Worm (Caenorhabditis elegans) whole organism, L1 larva: Measurements from ENCODE around the gene C26B2.7.

Experiments
- C04F5.9 ChIP-seq: sonication (generic microtip); optimal IDR thresholded peaks from 2 replicates; lab custom pipeline; 2016; ENCODE audit warnings: missing genetic modification characterization, missing compliant biosample characterization
- C34B4.2 ChIP-seq: sonication (generic microtip); optimal IDR thresholded peaks from 2 replicates; lab custom pipeline; 2017; ENCODE audit warnings: mild to moderate bottlenecking, missing genetic modification characterization, missing compliant biosample characterization
- aha-1 ChIP-seq: fragments of 150-350 bp; optimal IDR thresholded peaks from 2 replicates; lab custom pipeline; 2014; ENCODE audit warnings: missing biosample characterization, missing genetic modification characterization
- alr-1 ChIP-seq: fragments of 200-800 bp; sonication (Bioruptor generic); optimal IDR thresholded peaks from 2 replicates; lab custom pipeline; 2018; ENCODE audit warnings: borderline replicate concordance, mild to moderate bottlenecking, missing genetic modification characterization, missing compliant biosample characterization
- aly-2 ChIP-seq: fragments of 150-350 bp; optimal IDR thresholded peaks from 2 replicates; lab custom pipeline; 2014; ENCODE audit warnings: missing biosample characterization, missing genetic modification characterization
- blmp-1 ChIP-seq: fragments of 150-350 bp; optimal IDR thresholded peaks from 2 replicates; lab custom pipeline; 2014; ENCODE audit warnings: missing biosample characterization, missing genetic modification characterization
- ceh-63 ChIP-seq: fragments of 200-800 bp; sonication (Bioruptor generic); optimal IDR thresholded peaks from 2 replicates; lab custom pipeline; 2018; ENCODE audit warnings: mild to moderate bottlenecking, missing genetic modification characterization, missing compliant biosample characterization
- ceh-8 ChIP-seq: fragments of 200-800 bp; sonication (Bioruptor generic); optimal IDR thresholded peaks from 2 replicates; lab custom pipeline; 2018; ENCODE audit warnings: mild to moderate bottlenecking, missing genetic modification characterization, moderate library complexity, missing compliant biosample characterization
- ceh-82 ChIP-seq, 3 experiments: fragments of 150-350 bp in 1 of 3; sonication (generic microtip) in 2 of 3; optimal IDR thresholded peaks; 2 replicates each; lab custom pipeline; 2014 to 2017; ENCODE audit warnings: missing biosample characterization in 3 of 3, missing genetic modification characterization in 3 of 3
- ceh-88 ChIP-seq: fragments of 200-800 bp; sonication (Bioruptor generic); IDR thresholded peaks from 2 replicates; pipeline ENCODE4 v1.3.6; 2022; ENCODE audit warnings: missing genetic modification characterization, missing compliant biosample characterization
- ces-1 ChIP-seq: fragments of 150-350 bp; optimal IDR thresholded peaks from 2 replicates; lab custom pipeline; 2014; ENCODE audit warnings: missing biosample characterization, missing genetic modification reagents, missing genetic modification characterization
- dpl-1 ChIP-seq, 3 experiments: fragments of 150-350 bp in 2 of 3; sonication (generic microtip) in 1 of 3; optimal IDR thresholded peaks; 2 replicates each; lab custom pipeline; 2014 to 2017; ENCODE audit warnings: missing biosample characterization in 3 of 3, missing genetic modification characterization in 3 of 3, missing genetic modification reagents in 3 of 3
- efl-1 ChIP-seq, 4 experiments: fragments of 150-350 bp; optimal IDR thresholded peaks in 3 of 4; peaks in 1 of 4; 1 replicate in 1 of 4; 2 replicates in 3 of 4; lab custom pipeline; 2014; ENCODE audit warnings: missing biosample characterization in 2 of 4, missing genetic modification characterization in 2 of 4, missing genetic modification reagents in 2 of 4
- efl-3 ChIP-seq: fragments of 200-800 bp; sonication (Bioruptor generic); optimal IDR thresholded peaks from 2 replicates; lab custom pipeline; 2018; ENCODE audit warnings: mild to moderate bottlenecking, missing genetic modification characterization, missing compliant biosample characterization
- elt-3 ChIP-seq, 6 experiments: fragments of 150-350 bp in 1 of 6; sonication (generic microtip); optimal IDR thresholded peaks; 2 replicates each; lab custom pipeline; 2017 to 2018; ENCODE audit warnings: missing biosample characterization in 6 of 6, missing genetic modification characterization in 6 of 6, inconsistent platforms in 1 of 6
- ets-5 ChIP-seq: fragments of 200-800 bp; sonication (Bioruptor generic); IDR thresholded peaks from 2 replicates; pipeline ENCODE4 v1.3.6; 2022; ENCODE audit warnings: missing genetic modification characterization, missing compliant biosample characterization
- fkh-10 ChIP-seq: sonication (generic microtip); optimal IDR thresholded peaks from 2 replicates; lab custom pipeline; 2017; ENCODE audit warnings: missing biosample characterization, missing genetic modification reagents, missing genetic modification characterization
- grh-1 ChIP-seq: fragments of 200-800 bp; sonication (Bioruptor generic); IDR thresholded peaks from 2 replicates; pipeline ENCODE4 v1.3.6; 2022; ENCODE audit warnings: missing genetic modification reagents, missing genetic modification characterization, missing compliant biosample characterization
- hlh-17 ChIP-seq: fragments of 200-800 bp; sonication (Bioruptor generic); optimal IDR thresholded peaks from 2 replicates; lab custom pipeline; 2018; ENCODE audit warnings: missing genetic modification characterization, mild to moderate bottlenecking, missing compliant biosample characterization, moderate library complexity, borderline replicate concordance
- hlh-4 ChIP-seq: sonication (generic microtip); optimal IDR thresholded peaks from 2 replicates; lab custom pipeline; 2016; ENCODE audit warnings: mild to moderate bottlenecking, missing genetic modification characterization, missing compliant biosample characterization
- irx-1 ChIP-seq: sonication (generic microtip); optimal IDR thresholded peaks from 2 replicates; lab custom pipeline; 2016; ENCODE audit warnings: missing genetic modification characterization, missing compliant biosample characterization
- jun-1 ChIP-seq: fragments of 150-350 bp; optimal IDR thresholded peaks from 2 replicates; lab custom pipeline; 2014; ENCODE audit warnings: missing biosample characterization, missing genetic modification reagents, missing genetic modification characterization
- lin-13 ChIP-seq: fragments of 150-350 bp; optimal IDR thresholded peaks from 2 replicates; lab custom pipeline; 2014; ENCODE audit warnings: missing biosample characterization, missing genetic modification reagents, missing genetic modification characterization
- lin-14 ChIP-seq: fragments of 200-800 bp; sonication (Bioruptor generic); optimal IDR thresholded peaks from 2 replicates; lab custom pipeline; 2018; ENCODE audit warnings: mild to moderate bottlenecking, missing genetic modification characterization, moderate library complexity, missing compliant biosample characterization
- lir-3 ChIP-seq: sonication (generic microtip); optimal IDR thresholded peaks from 2 replicates; lab custom pipeline; 2016; ENCODE audit warnings: mild to moderate bottlenecking, missing genetic modification characterization, moderate library complexity, missing compliant biosample characterization; ENCODE audit not compliant: poor library complexity
- lsy-2 ChIP-seq, 2 experiments: fragments of 150-350 bp; optimal IDR thresholded peaks; 2 replicates each; lab custom pipeline; 2014; ENCODE audit warnings: missing biosample characterization in 2 of 2, missing genetic modification characterization in 2 of 2
- mdl-1 ChIP-seq, 2 experiments: fragments of 150-350 bp; optimal IDR thresholded peaks; 2 replicates each; lab custom pipeline; 2014 to 2017; ENCODE audit warnings: missing biosample characterization in 2 of 2, missing genetic modification characterization in 2 of 2, inconsistent platforms in 1 of 2
- mep-1 ChIP-seq: fragments of 150-350 bp; optimal IDR thresholded peaks from 2 replicates; lab custom pipeline; 2014; ENCODE audit warnings: missing biosample characterization, missing genetic modification characterization
- nhr-11 ChIP-seq: fragments of 150-350 bp; optimal IDR thresholded peaks from 2 replicates; lab custom pipeline; 2014; ENCODE audit warnings: missing biosample characterization, missing genetic modification characterization
- nhr-12 ChIP-seq: sonication (generic microtip); optimal IDR thresholded peaks from 2 replicates; lab custom pipeline; 2017; ENCODE audit warnings: missing biosample characterization, missing genetic modification characterization
- nhr-20 ChIP-seq: sonication (generic microtip); optimal IDR thresholded peaks from 2 replicates; lab custom pipeline; 2016; ENCODE audit warnings: mild to moderate bottlenecking, missing genetic modification characterization, missing compliant biosample characterization
- nhr-28 ChIP-seq: fragments of 150-350 bp; optimal IDR thresholded peaks from 2 replicates; lab custom pipeline; 2014; ENCODE audit warnings: missing biosample characterization, missing genetic modification characterization
- nhr-47 ChIP-seq: sonication (generic microtip); optimal IDR thresholded peaks from 2 replicates; lab custom pipeline; 2016; ENCODE audit warnings: mild to moderate bottlenecking, missing genetic modification characterization, moderate library complexity, missing compliant biosample characterization
- nhr-71 ChIP-seq: sonication (generic microtip); optimal IDR thresholded peaks from 2 replicates; lab custom pipeline; 2016; ENCODE audit warnings: mild to moderate bottlenecking, missing genetic modification characterization, moderate library complexity, missing compliant biosample characterization
- nhr-76 ChIP-seq: sonication (generic microtip); optimal IDR thresholded peaks from 2 replicates; lab custom pipeline; 2017; ENCODE audit warnings: missing biosample characterization, missing genetic modification characterization
- nhr-84 ChIP-seq: sonication (generic microtip); optimal IDR thresholded peaks from 2 replicates; lab custom pipeline; 2017; ENCODE audit warnings: missing biosample characterization, missing genetic modification characterization
- nhr-85 ChIP-seq: sonication (generic microtip); peaks from one replicate; lab custom pipeline; 2016; ENCODE audit warnings: missing genetic modification characterization, inconsistent platforms, missing compliant biosample characterization
- nhr-90 ChIP-seq: sonication (generic microtip); optimal IDR thresholded peaks from 2 replicates; lab custom pipeline; 2016; ENCODE audit warnings: mild to moderate bottlenecking, missing genetic modification characterization, missing compliant biosample characterization; ENCODE audit not compliant: poor library complexity
- pqm-1 ChIP-seq: sonication (generic microtip); optimal IDR thresholded peaks from 3 replicates; lab custom pipeline; 2017; ENCODE audit warnings: missing biosample characterization, missing genetic modification characterization
- sox-4 ChIP-seq: sonication (generic microtip); optimal IDR thresholded peaks from 2 replicates; lab custom pipeline; 2016; ENCODE audit warnings: missing genetic modification characterization, missing compliant biosample characterization
- sup-37 ChIP-seq: fragments of 200-800 bp; sonication (Bioruptor generic); optimal IDR thresholded peaks from 2 replicates; lab custom pipeline; 2018; ENCODE audit warnings: mild to moderate bottlenecking, missing genetic modification characterization, missing compliant biosample characterization
- tbx-2 ChIP-seq: sonication (generic microtip); optimal IDR thresholded peaks from 2 replicates; lab custom pipeline; 2016; ENCODE audit warnings: missing genetic modification characterization, missing compliant biosample characterization
- unc-86 ChIP-seq: sonication (generic microtip); optimal IDR thresholded peaks from 2 replicates; lab custom pipeline; 2016; ENCODE audit warnings: missing genetic modification characterization, missing compliant biosample characterization
- vab-15 ChIP-seq: sonication (generic microtip); optimal IDR thresholded peaks from 2 replicates; lab custom pipeline; 2017; ENCODE audit warnings: missing genotype, mild to moderate bottlenecking, missing genetic modification characterization, missing compliant biosample characterization
- xbp-1 ChIP-seq: sonication (generic microtip); optimal IDR thresholded peaks from 2 replicates; lab custom pipeline; 2016; ENCODE audit warnings: missing genetic modification characterization, missing compliant biosample characterization
- ztf-11 ChIP-seq, 2 experiments: sonication (generic microtip); optimal IDR thresholded peaks; 2 replicates each; lab custom pipeline; 2016 to 2017; ENCODE audit warnings: missing genetic modification characterization in 2 of 2, missing biosample characterization in 1 of 2, missing compliant biosample characterization in 1 of 2

Gene C26B2.7

ce11 chrIV:8032135-8032915, 16.3 kb downstream of the C26B2.7 start (continued):
- peak; percentile 10 for TF ChIP-seq nhr-85 (tag; lab: Kevin White, UChicago)
- TF ChIP-seq sox-4 = no peak
- no peak for TF ChIP-seq nhr-76
- TF ChIP-seq blmp-1 = peak; percentile 5
- TF ChIP-seq jun-1 (tag; lab: Kevin White, UChicago) = peak; percentile 14
- TF ChIP-seq vab-15 (tag; lab: Kevin White, UChicago) = no peak
- no peak for TF ChIP-seq lsy-2 (tag; optimal IDR thresholded peaks at IDR 0.05; lab: Kevin White, UChicago)
- TF ChIP-seq C34B4.2 (tag; lab: Kevin White, UChicago) = no peak
- no peak for TF ChIP-seq ets-5
- peak; percentile 7 for TF ChIP-seq nhr-20 (tag; lab: Kevin White, UChicago)
- peak; percentile 42 for TF ChIP-seq nhr-71 (tag; lab: Kevin White, UChicago)
- TF ChIP-seq ceh-82 (tag; optimal IDR thresholded peaks at IDR 0.05; lab: Kevin White, UChicago) = no peak
- TF ChIP-seq lir-3 (tag; lab: Kevin White, UChicago) = no peak
- no peak for TF ChIP-seq efl-3 (GFP tag; lab: Kevin White, UChicago)
- no peak for TF ChIP-seq ceh-88 (GFP tag; lab: Robert Waterston, UW)
- no peak for TF ChIP-seq ces-1
- TF ChIP-seq ceh-63 (GFP tag; lab: Kevin White, UChicago) = no peak
- peak; percentile 83 for TF ChIP-seq pqm-1 (tag; lab: Kevin White, UChicago)
- TF ChIP-seq, all 84 proteins: peak for 9

- no peak for TF ChIP-seq hlh-17
- no peak for TF ChIP-seq nhr-12 (tag; lab: Kevin White, UChicago)
- TF ChIP-seq ets-5 = no peak
Observed at ce11 chrIV:8034182-8034581, 18.1 kb downstream of the C26B2.7 start.

ce11 chrIV:8036492-8036891, 20.4 kb downstream of the C26B2.7 start:
- no peak for TF ChIP-seq nhr-12 (tag; lab: Kevin White, UChicago)
- TF ChIP-seq nhr-84 (tag; lab: Kevin White, UChicago) = no peak
- TF ChIP-seq alr-1 = no peak
- TF ChIP-seq lin-13 (GFP tag; lab: Kevin White, UChicago) = no peak
- no peak for TF ChIP-seq aha-1 (tag; lab: Kevin White, UChicago)
- TF ChIP-seq ceh-82 (tag; optimal IDR thresholded peaks at IDR 0.05; lab: Kevin White, UChicago) = peak in 1 of 3 experiments; percentile 4
- TF ChIP-seq ceh-63 (GFP tag; lab: Kevin White, UChicago) = no peak
- no peak for TF ChIP-seq xbp-1 (tag; lab: Kevin White, UChicago)
- peak; percentile 79 for TF ChIP-seq mep-1 (tag; lab: Kevin White, UChicago)
- TF ChIP-seq grh-1 (GFP tag; lab: Robert Waterston, UW) = peak; percentile 45
- TF ChIP-seq efl-1 (optimal IDR thresholded peaks at IDR 0.05; lab: Kevin White, UChicago) = no peak
- TF ChIP-seq efl-1 (GFP tag; optimal IDR thresholded peaks at IDR 0.05 in 1 of 2; lab: Kevin White, UChicago) = no peak
- no peak for TF ChIP-seq nhr-28 (tag; lab: Kevin White, UChicago)
- peak; percentile 99 for TF ChIP-seq nhr-85 (tag; lab: Kevin White, UChicago)
- TF ChIP-seq mdl-1 (tag; optimal IDR thresholded peaks at IDR 0.05; lab: Kevin White, UChicago) = peak in 1 of 2 experiments; percentile 26
- TF ChIP-seq nhr-47 (tag; lab: Kevin White, UChicago) = peak; percentile 19
- no peak for TF ChIP-seq C34B4.2 (tag; lab: Kevin White, UChicago)
- TF ChIP-seq ceh-8 (GFP tag; lab: Kevin White, UChicago) = no peak
- no peak for TF ChIP-seq fkh-10 (GFP tag; lab: Kevin White, UChicago)
- peak; percentile 50 for TF ChIP-seq tbx-2
- no peak for TF ChIP-seq hlh-4 (tag; lab: Kevin White, UChicago)
- TF ChIP-seq C04F5.9 = no peak
- TF ChIP-seq jun-1 (tag; lab: Kevin White, UChicago) = no peak
- no peak for TF ChIP-seq ztf-11 (tag; optimal IDR thresholded peaks at IDR 0.05; lab: Kevin White, UChicago)
- TF ChIP-seq nhr-11 = no peak
- no peak for TF ChIP-seq aly-2 (tag; lab: Kevin White, UChicago)
- TF ChIP-seq nhr-90 = peak; percentile 73
- no peak for TF ChIP-seq unc-86 (tag; lab: Kevin White, UChicago)
- no peak for TF ChIP-seq sup-37 (GFP tag; lab: Kevin White, UChicago)
- peak in 5 of 6 experiments; percentile 24 to 87 (median 81) for TF ChIP-seq elt-3 (tag; optimal IDR thresholded peaks at IDR 0.05; lab: Kevin White, UChicago)
- peak; percentile 12 for TF ChIP-seq irx-1 (tag; lab: Kevin White, UChicago)
- TF ChIP-seq ceh-88 (GFP tag; lab: Robert Waterston, UW) = no peak
- TF ChIP-seq lin-14 (GFP tag; lab: Kevin White, UChicago) = peak; percentile 91
- peak; percentile 86 for TF ChIP-seq nhr-20 (tag; lab: Kevin White, UChicago)
- no peak for TF ChIP-seq dpl-1 (GFP tag; optimal IDR thresholded peaks at IDR 0.05; lab: Kevin White, UChicago)
